Worm (Caenorhabditis elegans) whole organism, L1 larva: ENCODE data around the gene rsa-2.

Experiments used
- C04F5.9 ChIP-seq: sonication (generic microtip); optimal IDR thresholded peaks from 2 replicates; lab custom pipeline; 2016; ENCODE audit warnings: missing genetic modification characterization, missing compliant biosample characterization
- C16A3.4 ChIP-seq: fragments of 150-350 bp; optimal IDR thresholded peaks from 2 replicates; lab custom pipeline; 2014; ENCODE audit warnings: missing biosample characterization, missing genetic modification characterization
- aha-1 ChIP-seq: fragments of 150-350 bp; optimal IDR thresholded peaks from 2 replicates; lab custom pipeline; 2014; ENCODE audit warnings: missing biosample characterization, missing genetic modification characterization
- ceh-63 ChIP-seq: fragments of 200-800 bp; sonication (Bioruptor generic); optimal IDR thresholded peaks from 2 replicates; lab custom pipeline; 2018; ENCODE audit warnings: mild to moderate bottlenecking, missing genetic modification characterization, missing compliant biosample characterization
- ceh-8 ChIP-seq: fragments of 200-800 bp; sonication (Bioruptor generic); optimal IDR thresholded peaks from 2 replicates; lab custom pipeline; 2018; ENCODE audit warnings: mild to moderate bottlenecking, missing genetic modification characterization, moderate library complexity, missing compliant biosample characterization
- ceh-82 ChIP-seq, 3 experiments: fragments of 150-350 bp in 1 of 3; sonication (generic microtip) in 2 of 3; optimal IDR thresholded peaks; 2 replicates each; lab custom pipeline; 2014 to 2017; ENCODE audit warnings: missing biosample characterization in 3 of 3, missing genetic modification characterization in 3 of 3
- ceh-90 ChIP-seq: sonication (generic microtip); optimal IDR thresholded peaks from 2 replicates; lab custom pipeline; 2016; ENCODE audit warnings: missing genetic modification characterization, missing compliant biosample characterization
- dpl-1 ChIP-seq, 3 experiments: fragments of 150-350 bp in 2 of 3; sonication (generic microtip) in 1 of 3; optimal IDR thresholded peaks; 2 replicates each; lab custom pipeline; 2014 to 2017; ENCODE audit warnings: missing biosample characterization in 3 of 3, missing genetic modification characterization in 3 of 3, missing genetic modification reagents in 3 of 3
- dsc-1 ChIP-seq: sonication (generic microtip); optimal IDR thresholded peaks from 2 replicates; lab custom pipeline; 2016; ENCODE audit warnings: mild to moderate bottlenecking, missing genetic modification characterization, missing compliant biosample characterization
- egl-13 ChIP-seq: sonication (generic microtip); optimal IDR thresholded peaks from 2 replicates; lab custom pipeline; 2016; ENCODE audit warnings: missing genotype, missing genetic modification reagents, missing genetic modification characterization, missing compliant biosample characterization
- elt-3 ChIP-seq, 6 experiments: fragments of 150-350 bp in 1 of 6; sonication (generic microtip); optimal IDR thresholded peaks; 2 replicates each; lab custom pipeline; 2017 to 2018; ENCODE audit warnings: missing biosample characterization in 6 of 6, missing genetic modification characterization in 6 of 6, inconsistent platforms in 1 of 6
- ets-5 ChIP-seq: fragments of 200-800 bp; sonication (Bioruptor generic); IDR thresholded peaks from 2 replicates; pipeline ENCODE4 v1.3.6; 2022; ENCODE audit warnings: missing genetic modification characterization, missing compliant biosample characterization
- fkh-4 ChIP-seq: sonication (generic microtip); optimal IDR thresholded peaks from 2 replicates; lab custom pipeline; 2016; ENCODE audit warnings: missing compliant biosample characterization, missing genetic modification characterization, borderline replicate concordance
- fkh-8 ChIP-seq: sonication (generic microtip); optimal IDR thresholded peaks from 2 replicates; lab custom pipeline; 2016; ENCODE audit warnings: mild to moderate bottlenecking, missing genetic modification characterization, missing compliant biosample characterization
- grh-1 ChIP-seq: fragments of 200-800 bp; sonication (Bioruptor generic); IDR thresholded peaks from 2 replicates; pipeline ENCODE4 v1.3.6; 2022; ENCODE audit warnings: missing genetic modification reagents, missing genetic modification characterization, missing compliant biosample characterization
- hlh-4 ChIP-seq: sonication (generic microtip); optimal IDR thresholded peaks from 2 replicates; lab custom pipeline; 2016; ENCODE audit warnings: mild to moderate bottlenecking, missing genetic modification characterization, missing compliant biosample characterization
- hpl-2 ChIP-seq: fragments of 150-350 bp; optimal IDR thresholded peaks from 2 replicates; lab custom pipeline; 2014; ENCODE audit warnings: missing biosample characterization, missing genetic modification reagents, missing genetic modification characterization
- irx-1 ChIP-seq: sonication (generic microtip); optimal IDR thresholded peaks from 2 replicates; lab custom pipeline; 2016; ENCODE audit warnings: missing genetic modification characterization, missing compliant biosample characterization
- isw-1 ChIP-seq: fragments of 200-800 bp; sonication (Bioruptor generic); IDR thresholded peaks from 2 replicates; pipeline ENCODE4 v1.3.6; 2022; ENCODE audit warnings: missing genetic modification characterization, missing compliant biosample characterization
- jun-1 ChIP-seq: fragments of 150-350 bp; optimal IDR thresholded peaks from 2 replicates; lab custom pipeline; 2014; ENCODE audit warnings: missing biosample characterization, missing genetic modification reagents, missing genetic modification characterization
- lin-13 ChIP-seq: fragments of 150-350 bp; optimal IDR thresholded peaks from 2 replicates; lab custom pipeline; 2014; ENCODE audit warnings: missing biosample characterization, missing genetic modification reagents, missing genetic modification characterization
- lin-14 ChIP-seq: fragments of 200-800 bp; sonication (Bioruptor generic); optimal IDR thresholded peaks from 2 replicates; lab custom pipeline; 2018; ENCODE audit warnings: mild to moderate bottlenecking, missing genetic modification characterization, moderate library complexity, missing compliant biosample characterization
- lin-35 ChIP-seq, 2 experiments: fragments of 150-350 bp; optimal IDR thresholded peaks; 2 replicates each; lab custom pipeline; 2014; ENCODE audit warnings: missing biosample characterization in 2 of 2, missing genetic modification characterization in 2 of 2, missing genetic modification reagents in 2 of 2
- lir-3 ChIP-seq: sonication (generic microtip); optimal IDR thresholded peaks from 2 replicates; lab custom pipeline; 2016; ENCODE audit warnings: mild to moderate bottlenecking, missing genetic modification characterization, moderate library complexity, missing compliant biosample characterization; ENCODE audit not compliant: poor library complexity
- lsy-2 ChIP-seq, 2 experiments: fragments of 150-350 bp; optimal IDR thresholded peaks; 2 replicates each; lab custom pipeline; 2014; ENCODE audit warnings: missing biosample characterization in 2 of 2, missing genetic modification characterization in 2 of 2
- mab-9 ChIP-seq: fragments of 200-800 bp; sonication (Bioruptor generic); IDR thresholded peaks from 2 replicates; pipeline ENCODE4 v1.3.6; 2022; ENCODE audit warnings: missing genetic modification reagents, missing genetic modification characterization, missing compliant biosample characterization
- mdl-1 ChIP-seq, 2 experiments: fragments of 150-350 bp; optimal IDR thresholded peaks; 2 replicates each; lab custom pipeline; 2014 to 2017; ENCODE audit warnings: missing biosample characterization in 2 of 2, missing genetic modification characterization in 2 of 2, inconsistent platforms in 1 of 2
- mep-1 ChIP-seq: fragments of 150-350 bp; optimal IDR thresholded peaks from 2 replicates; lab custom pipeline; 2014; ENCODE audit warnings: missing biosample characterization, missing genetic modification characterization
- nhr-19 ChIP-seq: fragments of 200-800 bp; sonication (Bioruptor generic); conservative IDR thresholded peaks from 2 replicates; pipeline ENCODE4 v1.3.6; 2022; ENCODE audit warnings: missing genetic modification characterization, missing compliant biosample characterization
- nhr-47 ChIP-seq: sonication (generic microtip); optimal IDR thresholded peaks from 2 replicates; lab custom pipeline; 2016; ENCODE audit warnings: mild to moderate bottlenecking, missing genetic modification characterization, moderate library complexity, missing compliant biosample characterization
- nhr-76 ChIP-seq: sonication (generic microtip); optimal IDR thresholded peaks from 2 replicates; lab custom pipeline; 2017; ENCODE audit warnings: missing biosample characterization, missing genetic modification characterization
- nhr-77 ChIP-seq: fragments of 150-350 bp; optimal IDR thresholded peaks from 2 replicates; lab custom pipeline; 2014; ENCODE audit warnings: missing biosample characterization, missing genetic modification characterization
- nhr-84 ChIP-seq: sonication (generic microtip); optimal IDR thresholded peaks from 2 replicates; lab custom pipeline; 2017; ENCODE audit warnings: missing biosample characterization, missing genetic modification characterization
- nhr-85 ChIP-seq: sonication (generic microtip); peaks from one replicate; lab custom pipeline; 2016; ENCODE audit warnings: missing genetic modification characterization, inconsistent platforms, missing compliant biosample characterization
- nhr-90 ChIP-seq: sonication (generic microtip); optimal IDR thresholded peaks from 2 replicates; lab custom pipeline; 2016; ENCODE audit warnings: mild to moderate bottlenecking, missing genetic modification characterization, missing compliant biosample characterization; ENCODE audit not compliant: poor library complexity
- pag-3 ChIP-seq: sonication (generic microtip); optimal IDR thresholded peaks from 2 replicates; lab custom pipeline; 2017; ENCODE audit warnings: missing genetic modification characterization, mild to moderate bottlenecking, missing compliant biosample characterization, antibody characterized with exemption, borderline replicate concordance; ENCODE audit not compliant: insufficient read depth
- pax-3 ChIP-seq: fragments of 200-800 bp; sonication (Bioruptor generic); optimal IDR thresholded peaks from 2 replicates; lab custom pipeline; 2018; ENCODE audit warnings: mild to moderate bottlenecking, missing genetic modification characterization, moderate library complexity, missing compliant biosample characterization
- rnt-1 ChIP-seq: sonication (generic microtip); optimal IDR thresholded peaks from 2 replicates; lab custom pipeline; 2016; ENCODE audit warnings: mild to moderate bottlenecking, missing genetic modification characterization, moderate library complexity, missing compliant biosample characterization
- skn-1 ChIP-seq: fragments of 150-350 bp; optimal IDR thresholded peaks from 2 replicates; lab custom pipeline; 2014; ENCODE audit warnings: missing biosample characterization, missing genetic modification characterization
- snpc-4 ChIP-seq: fragments of 150-350 bp; optimal IDR thresholded peaks from 2 replicates; lab custom pipeline; 2014; ENCODE audit warnings: missing biosample characterization, missing genetic modification characterization
- snu-23 ChIP-seq: sonication (generic microtip); optimal IDR thresholded peaks from 2 replicates; lab custom pipeline; 2016; ENCODE audit warnings: missing genetic modification characterization, missing compliant biosample characterization
- sup-37 ChIP-seq: fragments of 200-800 bp; sonication (Bioruptor generic); optimal IDR thresholded peaks from 2 replicates; lab custom pipeline; 2018; ENCODE audit warnings: mild to moderate bottlenecking, missing genetic modification characterization, missing compliant biosample characterization
- swsn-7 ChIP-seq: sonication (generic microtip); optimal IDR thresholded peaks from 2 replicates; lab custom pipeline; 2016; ENCODE audit warnings: missing genetic modification characterization, missing compliant biosample characterization
- tbx-2 ChIP-seq: sonication (generic microtip); optimal IDR thresholded peaks from 2 replicates; lab custom pipeline; 2016; ENCODE audit warnings: missing genetic modification characterization, missing compliant biosample characterization
- unc-130 ChIP-seq: fragments of 150-350 bp; optimal IDR thresholded peaks from 2 replicates; lab custom pipeline; 2017; ENCODE audit warnings: missing biosample characterization, missing genetic modification characterization, inconsistent platforms
- unc-30 ChIP-seq: sonication (generic microtip); optimal IDR thresholded peaks from 2 replicates; lab custom pipeline; 2017; ENCODE audit warnings: missing biosample characterization, missing genetic modification characterization
- unc-62 ChIP-seq: fragments of 150-350 bp; optimal IDR thresholded peaks from 2 replicates; lab custom pipeline; 2014; ENCODE audit warnings: missing biosample characterization, missing genetic modification reagents, missing genetic modification characterization
- unc-86 ChIP-seq: sonication (generic microtip); optimal IDR thresholded peaks from 2 replicates; lab custom pipeline; 2016; ENCODE audit warnings: missing genetic modification characterization, missing compliant biosample characterization
- unc-98 ChIP-seq: fragments of 200-800 bp; sonication (Bioruptor generic); IDR thresholded peaks from 2 replicates; pipeline ENCODE4 v1.3.6; 2022; ENCODE audit warnings: missing genetic modification characterization, missing compliant biosample characterization
- vab-15 ChIP-seq: sonication (generic microtip); optimal IDR thresholded peaks from 2 replicates; lab custom pipeline; 2017; ENCODE audit warnings: missing genotype, mild to moderate bottlenecking, missing genetic modification characterization, missing compliant biosample characterization
- xbp-1 ChIP-seq: sonication (generic microtip); optimal IDR thresholded peaks from 2 replicates; lab custom pipeline; 2016; ENCODE audit warnings: missing genetic modification characterization, missing compliant biosample characterization
- ztf-11 ChIP-seq, 2 experiments: sonication (generic microtip); optimal IDR thresholded peaks; 2 replicates each; lab custom pipeline; 2016 to 2017; ENCODE audit warnings: missing genetic modification characterization in 2 of 2, missing biosample characterization in 1 of 2, missing compliant biosample characterization in 1 of 2

The rsa-2 gene

ce11 chrIII:11063259-11063658 lies at the start of gene rsa-2:
rsa-2 (plus strand) TSS chrIII:11063479.
- TF ChIP-seq nhr-84 (tag; lab: Kevin White, UChicago) = no peak
- peak; percentile 90 to 96 for TF ChIP-seq lin-35 (GFP tag; optimal IDR thresholded peaks at IDR 0.05; lab: Kevin White, UChicago)
- TF ChIP-seq ets-5 = no peak
- TF ChIP-seq fkh-4 (tag; lab: Kevin White, UChicago) = peak; percentile 71
- TF ChIP-seq mep-1 (tag; lab: Kevin White, UChicago) = peak; percentile 70
- peak; percentile 59 for TF ChIP-seq nhr-19 (GFP tag; lab: Robert Waterston, UW)
- peak; percentile 24 for TF ChIP-seq lin-13 (GFP tag; lab: Kevin White, UChicago)
- no peak for TF ChIP-seq unc-130 (tag; lab: Kevin White, UChicago)
- TF ChIP-seq nhr-77 = no peak
- peak; percentile 37 for TF ChIP-seq C04F5.9 (tag; lab: Kevin White, UChicago)
- TF ChIP-seq rnt-1 (tag; lab: Kevin White, UChicago) = peak; percentile 85
- peak; percentile 64 to 70 for TF ChIP-seq lsy-2 (tag; optimal IDR thresholded peaks at IDR 0.05; lab: Kevin White, UChicago)
- TF ChIP-seq isw-1 (GFP tag; lab: Robert Waterston, UW) = peak; percentile 53
- peak; percentile 71 for TF ChIP-seq swsn-7 (tag; lab: Kevin White, UChicago)
- TF ChIP-seq ceh-82 (tag; optimal IDR thresholded peaks at IDR 0.05; lab: Kevin White, UChicago) = peak; percentile 50 to 70 (median 67)
- peak; percentile 89 for TF ChIP-seq dsc-1 (tag; lab: Kevin White, UChicago)
- TF ChIP-seq unc-62 (GFP tag; lab: Kevin White, UChicago) = no peak
- no peak for TF ChIP-seq unc-30 (tag; lab: Kevin White, UChicago)
- TF ChIP-seq tbx-2 (tag; lab: Kevin White, UChicago) = peak; percentile 67
- TF ChIP-seq unc-86 (tag; lab: Kevin White, UChicago) = peak; percentile 65
- TF ChIP-seq hpl-2 (GFP tag; lab: Kevin White, UChicago) = no peak
- TF ChIP-seq nhr-90 (tag; lab: Kevin White, UChicago) = peak; percentile 44
- TF ChIP-seq ceh-90 (tag; lab: Kevin White, UChicago) = no peak
- peak; percentile 61 for TF ChIP-seq snpc-4 (tag; lab: Kevin White, UChicago)
- TF ChIP-seq mab-9 (GFP tag; lab: Robert Waterston, UW) = peak; percentile 60; the same call in 1 of the 2 replicates
- peak; percentile 80 for TF ChIP-seq nhr-47 (tag; lab: Kevin White, UChicago)
- peak; percentile 60 for TF ChIP-seq jun-1 (tag; lab: Kevin White, UChicago)
- no peak for TF ChIP-seq pag-3 (tag; lab: Kevin White, UChicago)
- peak; percentile 93 to 95 (median 95) for TF ChIP-seq dpl-1 (GFP tag; optimal IDR thresholded peaks at IDR 0.05; lab: Kevin White, UChicago)
- TF ChIP-seq egl-13 (tag; lab: Kevin White, UChicago) = peak; percentile 39
- TF ChIP-seq hlh-4 = no peak
- no peak for TF ChIP-seq ceh-63 (GFP tag; lab: Kevin White, UChicago)
- peak; percentile 44; the same call in 1 of the 2 replicates for TF ChIP-seq grh-1 (GFP tag; lab: Robert Waterston, UW)
- peak in 1 of 2 experiments; percentile 30 for TF ChIP-seq mdl-1 (tag; optimal IDR thresholded peaks at IDR 0.05; lab: Kevin White, UChicago)
- peak; percentile 35 for TF ChIP-seq fkh-8
- TF ChIP-seq pax-3 (tag; lab: Kevin White, UChicago) = peak; percentile 46
- TF ChIP-seq xbp-1 = peak; percentile 55
- TF ChIP-seq unc-98 = peak; percentile 53; the same call in 1 of the 2 replicates
- no peak for TF ChIP-seq lir-3 (tag; lab: Kevin White, UChicago)
- peak; percentile 41 for TF ChIP-seq irx-1 (tag; lab: Kevin White, UChicago)
- TF ChIP-seq aha-1 (tag; lab: Kevin White, UChicago) = no peak
- TF ChIP-seq sup-37 (GFP tag; lab: Kevin White, UChicago) = peak; percentile 27
- TF ChIP-seq vab-15 = peak; percentile 31
- peak in 1 of 2 experiments; percentile 41 for TF ChIP-seq ztf-11 (tag; optimal IDR thresholded peaks at IDR 0.05; lab: Kevin White, UChicago)
- TF ChIP-seq skn-1 (tag; lab: Kevin White, UChicago) = peak; percentile 50
- no peak for TF ChIP-seq C16A3.4 (tag; lab: Kevin White, UChicago)
- TF ChIP-seq nhr-76 = no peak
- peak; percentile 75 for TF ChIP-seq snu-23
- TF ChIP-seq nhr-85 (tag; lab: Kevin White, UChicago) = no peak
- no peak for TF ChIP-seq elt-3 (tag; optimal IDR thresholded peaks at IDR 0.05; lab: Kevin White, UChicago)
- peak; percentile 53 for TF ChIP-seq lin-14
- no peak for TF ChIP-seq ceh-8
